Worm (Caenorhabditis elegans): ENCODE results near the gene Y43F8C.23.

DNA sequence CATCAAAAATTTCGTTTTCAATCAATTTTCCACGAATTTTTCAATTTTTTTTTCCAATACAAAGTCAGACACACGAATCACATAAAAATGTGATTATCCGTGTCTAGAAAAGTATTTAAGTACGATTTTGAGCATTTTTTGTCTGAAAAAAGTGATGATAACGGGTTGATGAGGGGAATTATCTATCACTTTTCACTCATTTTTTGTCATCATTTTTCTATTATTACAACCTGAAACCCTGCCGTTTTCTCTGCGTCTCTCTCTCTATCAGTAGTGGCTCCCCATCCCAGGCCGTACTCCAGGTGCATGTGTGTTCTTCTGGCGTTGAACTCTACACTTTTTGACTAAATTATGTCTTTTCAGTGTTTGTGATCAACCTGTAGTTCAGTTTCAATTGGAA lies 39.2 kb downstream of the Y43F8C.23 start:
- no peak for TF ChIP-seq aly-2 (tag; optimal IDR thresholded peaks at IDR 0.05)
- TF ChIP-seq ztf-4 (tag; optimal IDR thresholded peaks at IDR 0.05) = no peak
- peak; percentile 95 for TF ChIP-seq skn-1 (tag; optimal IDR thresholded peaks at IDR 0.05)
- no peak for TF ChIP-seq R02D3.7 (tag; optimal IDR thresholded peaks at IDR 0.05)
- TF ChIP-seq unc-62 (GFP tag; optimal IDR thresholded peaks at IDR 0.05) = no peak
- no peak for TF ChIP-seq nhr-23 (tag; optimal IDR thresholded peaks at IDR 0.05)
- TF ChIP-seq lin-15B (tag; optimal IDR thresholded peaks at IDR 0.05) = no peak
- TF ChIP-seq snpc-4 (tag; optimal IDR thresholded peaks at IDR 0.05) = no peak
- TF ChIP-seq nhr-11 (tag; optimal IDR thresholded peaks at IDR 0.05) = no peak
- TF ChIP-seq sea-2 (GFP tag; optimal IDR thresholded peaks at IDR 0.05) = no peak
- TF ChIP-seq ZK546.5 (tag; optimal IDR thresholded peaks at IDR 0.05) = no peak
- TF ChIP-seq tbx-2 (tag; optimal IDR thresholded peaks at IDR 0.05) = no peak
